Fruit fly (Drosophila melanogaster) whole organism, prepupa: ENCODE data around the gene Cad89D.
A peak's percentile ranks its signal among the peaks of the same experiment; 100 is the strongest.

Experiments
- CG11294 ChIP-seq: fragments of 200-800 bp; sonication (Bioruptor generic); IDR thresholded peaks from 2 replicates; pipeline ENCODE4 v1.3.6; 2022; ENCODE audit warnings: missing biosample characterization, missing genetic modification characterization
- CG1621 ChIP-seq: fragments of 200-800 bp; sonication (Bioruptor generic); optimal IDR thresholded peaks from 3 replicates; lab custom pipeline; 2018; ENCODE audit warnings: missing biosample characterization, mild to moderate bottlenecking, missing genetic modification characterization
- CG31627 ChIP-seq: fragments of 200-800 bp; sonication (Bioruptor generic); optimal IDR thresholded peaks from 3 replicates; lab custom pipeline; 2016; ENCODE audit warnings: missing biosample characterization, missing genetic modification characterization
- Sox102F ChIP-seq: fragments of 200-800 bp; sonication (Bioruptor generic); optimal IDR thresholded peaks from 2 replicates; lab custom pipeline; 2016; ENCODE audit warnings: missing biosample characterization, mild to moderate bottlenecking, missing genetic modification characterization
- eg ChIP-seq: fragments of 200-800 bp; sonication (Bioruptor generic); IDR thresholded peaks from 3 replicates; pipeline ENCODE4 v1.3.6; 2022; ENCODE audit warnings: missing biosample characterization, missing genetic modification characterization
- fd59A ChIP-seq: fragments of 200-800 bp; sonication (Bioruptor generic); optimal IDR thresholded peaks from 2 replicates; lab custom pipeline; 2017; ENCODE audit warnings: missing biosample characterization, mild to moderate bottlenecking, missing genetic modification characterization, missing genetic modification reagents
- net ChIP-seq: fragments of 200-800 bp; sonication (Bioruptor generic); optimal IDR thresholded peaks from 3 replicates; lab custom pipeline; 2016; ENCODE audit warnings: missing biosample characterization, missing genetic modification characterization
- pdm3 ChIP-seq: fragments of 200-800 bp; sonication (Bioruptor generic); optimal IDR thresholded peaks from 3 replicates; lab custom pipeline; 2016; ENCODE audit warnings: missing biosample characterization, missing genetic modification characterization
- vri ChIP-seq: fragments of 200-800 bp; sonication (Bioruptor generic); optimal IDR thresholded peaks from 3 replicates; lab custom pipeline; 2016; ENCODE audit warnings: missing biosample characterization, mild to moderate bottlenecking, missing genetic modification characterization

- TF ChIP-seq pdm3 (GFP tag; lab: Kevin White, UChicago) (no peak), net (no peak), vri (GFP tag; lab: Kevin White, UChicago) (peak; percentile 49), CG11294 (GFP tag; lab: Robert Waterston, UW) (no peak), eg (GFP tag; lab: Robert Waterston, UW) (no peak), CG1621 (tag; lab: Kevin White, UChicago) (no peak), fd59A (GFP tag; lab: Kevin White, UChicago) (no peak), Sox102F (GFP tag; lab: Kevin White, UChicago) (no peak), CG31627 (GFP tag; lab: Kevin White, UChicago) (no peak)
These were observed 58.7 kb downstream of the Cad89D start, which contains the start of gene mRpS33 for dm6 chr3R:16436374-16437037.
